Fruit fly (Drosophila melanogaster) Kc167 (cell line): Measurements from ENCODE around the gene CG3652.

Experiments used
- Sin3A ChIP-seq: fragments of >200 bp; optimal IDR thresholded peaks from 2 replicates; lab custom pipeline; 2018; ENCODE audit warnings: missing external identifiers
- h ChIP-seq: fragments of >200 bp; optimal IDR thresholded peaks from 3 replicates; lab custom pipeline; 2018; ENCODE audit warnings: missing external identifiers
- insv ChIP-seq: fragments of >200 bp; optimal IDR thresholded peaks from 3 replicates; lab custom pipeline; 2018; ENCODE audit warnings: missing external identifiers
- psq ChIP-seq: fragments of >200 bp; optimal IDR thresholded peaks from 2 replicates; lab custom pipeline; 2017; ENCODE audit warnings: missing external identifiers
- ttk ChIP-seq: sonication (Bioruptor generic); optimal IDR thresholded peaks from 2 replicates; lab custom pipeline; 2017; ENCODE audit warnings: missing external identifiers

- TF ChIP-seq h (lab: Kevin White, UChicago) (no peak), Sin3A (lab: Kevin White, UChicago) (no peak), ttk (no peak), psq (lab: Kevin White, UChicago) (no peak), insv (lab: Kevin White, UChicago) (no peak)
These were observed 20.4 kb upstream of the CG3652 start for dm6 chr2L:4414059-4414458.
